Fruit fly (Drosophila melanogaster): Measurements from ENCODE around the gene Ada1-2.
"Not testable (repeated sequence)": the region's sequence is repeated elsewhere in the genome, so short reads cannot be mapped to it uniquely, and the experiment has no call there.

Gene Ada1-2

DNA sequence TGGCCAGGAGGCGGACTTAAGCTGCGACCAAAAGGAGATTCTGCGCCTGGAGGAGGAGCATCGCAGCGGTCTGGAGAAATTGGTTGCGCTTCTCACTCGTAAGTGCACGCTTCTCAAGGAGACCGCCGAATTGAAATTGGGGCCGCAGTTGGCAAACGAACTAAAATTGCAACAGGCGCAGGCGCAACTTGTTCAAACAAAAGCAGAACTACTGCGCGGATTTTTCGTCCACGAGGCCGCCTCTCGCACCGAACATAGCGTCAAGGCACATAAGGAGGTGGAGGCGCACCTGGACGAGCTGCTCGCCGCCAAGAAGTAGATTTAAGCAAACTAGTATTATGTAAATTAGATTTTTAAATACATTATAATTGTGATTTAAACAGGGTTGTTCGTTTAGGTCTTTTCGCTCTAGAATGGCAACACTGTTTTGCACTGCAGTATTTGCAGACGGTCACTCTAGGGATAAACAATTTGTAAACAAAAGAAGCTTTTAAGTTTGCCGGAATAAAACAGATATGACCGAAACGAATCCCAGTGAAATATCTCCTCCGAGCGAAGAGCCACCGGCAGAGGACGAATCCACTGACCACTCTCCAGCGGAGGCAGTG, 2.1 kb upstream of the Ada1-2 start, which contains the start of gene escl:
TSS of gene escl (plus strand) at position 470 of the 608 bp plus-strand sequence.
- TF ChIP-seq CG6808 (GFP tag; optimal IDR thresholded peaks at IDR 0.05) (no peak), Ets96B (tag; optimal IDR thresholded peaks at IDR 0.05) (no peak), Sox14 (GFP tag; optimal IDR thresholded peaks at IDR 0.05) (peak; percentile 66), CG31627 (GFP tag; optimal IDR thresholded peaks at IDR 0.05) (no peak), esn (GFP tag; optimal IDR thresholded peaks at IDR 0.05) (peak; percentile 3), fkh (GFP tag; optimal IDR thresholded peaks at IDR 0.05) (peak; percentile 78), vri (GFP tag; optimal IDR thresholded peaks at IDR 0.05) (no peak), Gug (GFP tag; IDR thresholded peaks at IDR 0.05) (no peak), svp (GFP tag) (no peak), CG6276 (GFP tag; optimal IDR thresholded peaks at IDR 0.05) (no peak), pdm3 (GFP tag; optimal IDR thresholded peaks at IDR 0.05) (no peak), net (GFP tag; optimal IDR thresholded peaks at IDR 0.05) (no peak), Met (GFP tag; optimal IDR thresholded peaks at IDR 0.05) (no peak), CG11902 (GFP tag; optimal IDR thresholded peaks at IDR 0.05) (no peak), fd59A (GFP tag; optimal IDR thresholded peaks at IDR 0.05) (no peak), OdsH (GFP tag; optimal IDR thresholded peaks at IDR 0.05) (no peak), CG8119 (GFP tag; IDR thresholded peaks at IDR 0.05) (no peak), CG1621 (tag; optimal IDR thresholded peaks at IDR 0.05) (peak; percentile 18), CG6854 (GFP tag; optimal IDR thresholded peaks at IDR 0.05) (no peak), CG15336 (GFP tag; IDR thresholded peaks at IDR 0.05) (no peak), CG7368 (GFP tag; optimal IDR thresholded peaks at IDR 0.05) (no peak), achi (GFP tag; optimal IDR thresholded peaks at IDR 0.05) (no peak), Eip93F (GFP tag; optimal IDR thresholded peaks at IDR 0.05) (no peak), Eip78C (GFP tag) (no peak), Hr39 (GFP tag; optimal IDR thresholded peaks at IDR 0.05) (no peak), ss (GFP tag; optimal IDR thresholded peaks at IDR 0.05) (no peak), CG10631 (GFP tag; optimal IDR thresholded peaks at IDR 0.05) (no peak), CG32006 (GFP tag; optimal IDR thresholded peaks at IDR 0.05) (no peak), CG9139 (GFP tag; optimal IDR thresholded peaks at IDR 0.05) (no peak), dsx (GFP tag; optimal IDR thresholded peaks at IDR 0.05; ENCODE audit: poor library complexity, severe bottlenecking) (peak; percentile 5), CG11294 (GFP tag; IDR thresholded peaks at IDR 0.05) (no peak), CG4318 (GFP tag; optimal IDR thresholded peaks at IDR 0.05) (no peak), CG8319 (GFP tag; optimal IDR thresholded peaks at IDR 0.05) (no peak), CG16779 (tag; optimal IDR thresholded peaks at IDR 0.05) (no peak), Sox102F (GFP tag; optimal IDR thresholded peaks at IDR 0.05) (no peak), acj6 (GFP tag; optimal IDR thresholded peaks at IDR 0.05) (no peak), cyc (GFP tag; optimal IDR thresholded peaks at IDR 0.05) (no peak)

- TF ChIP-seq Gug (GFP tag; IDR thresholded peaks at IDR 0.05); CG3919 (GFP tag; optimal IDR thresholded peaks at IDR 0.05); CG11762 (GFP tag; optimal IDR thresholded peaks at IDR 0.05; ENCODE audit: insufficient read depth): not testable (repeated sequence)
Measured at dm6 chr2L:11995332-11995790, 2.7 kb downstream of the Ada1-2 start, which contains the start of the genes CG18789 and Qtzl. CG18789 (minus strand) TSS chr2L:11995432. Qtzl (plus strand) TSS chr2L:11995740.

DNA sequence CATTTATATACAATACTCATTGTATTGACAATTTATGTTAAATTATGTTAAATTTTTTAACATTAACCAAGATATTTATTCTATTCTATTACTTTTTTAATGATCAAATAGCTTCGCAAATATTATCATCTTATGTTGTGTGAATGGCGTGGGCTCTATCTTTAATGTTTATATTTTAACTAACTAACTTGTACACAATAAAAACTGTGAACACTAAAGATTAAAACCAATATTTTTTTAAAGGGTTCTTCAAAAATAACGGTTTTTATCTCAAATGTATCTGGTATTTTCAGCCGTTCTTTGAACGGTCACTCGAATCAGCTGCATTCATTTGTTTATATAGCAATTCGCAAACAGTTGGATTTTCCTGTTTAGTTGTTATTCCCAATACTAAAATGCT, 3.8 kb downstream of the Ada1-2 start, which contains the start of gene Ada1-1:
TSS of gene Ada1-1 (plus strand) at position 301 of the 400 bp plus-strand sequence.
- not testable (repeated sequence) for TF ChIP-seq CG8632 (GFP tag; optimal IDR thresholded peaks at IDR 0.05); svp (GFP tag); eg (GFP tag; IDR thresholded peaks at IDR 0.05)
